Worm (Caenorhabditis elegans): ENCODE measurements around the gene rnp-5.

ce11 chrIII:872373-872772, 18.7 kb upstream of the rnp-5 start, which contains the start of the genes T24C4.3 and clc-20:
- no peak for TF ChIP-seq ahr-1 (tag; optimal IDR thresholded peaks at IDR 0.05)
- TF ChIP-seq C38D4.7 (GFP tag; optimal IDR thresholded peaks at IDR 0.05) = no peak
- TF ChIP-seq ama-1 (optimal IDR thresholded peaks at IDR 0.05) = no peak
- no peak for TF ChIP-seq unc-55 (GFP tag; optimal IDR thresholded peaks at IDR 0.05)
- TF ChIP-seq ceh-14 (tag; optimal IDR thresholded peaks at IDR 0.05) = no peak
- TF ChIP-seq nhr-11 (tag; optimal IDR thresholded peaks at IDR 0.05) = no peak
- no peak for TF ChIP-seq fax-1 (tag; optimal IDR thresholded peaks at IDR 0.05)
- no peak for TF ChIP-seq sdc-2 (tag; optimal IDR thresholded peaks at IDR 0.05)
- no peak for TF ChIP-seq hlh-8 (tag; optimal IDR thresholded peaks at IDR 0.05)
- no peak for TF ChIP-seq ceh-24 (tag; optimal IDR thresholded peaks at IDR 0.05)
- TF ChIP-seq ceh-6 (GFP tag; optimal IDR thresholded peaks at IDR 0.05) = no peak
- TF ChIP-seq syd-9 (tag; optimal IDR thresholded peaks at IDR 0.05) = no peak
